Fruit fly (Drosophila melanogaster) whole organism, embryonic: Measurements from ENCODE around the gene Drsl4.

Source experiments
- Bdp1 ChIP-seq: fragments of 200-800 bp; sonication (Bioruptor generic); optimal IDR thresholded peaks from 3 replicates; lab custom pipeline; 2016; ENCODE audit warnings: missing biosample characterization, missing genetic modification characterization
- Blimp-1 ChIP-seq: fragments of 200-800 bp; sonication (Bioruptor generic); optimal IDR thresholded peaks from 3 replicates; lab custom pipeline; 2018; ENCODE audit warnings: missing biosample characterization, missing genetic modification characterization, mild to moderate bottlenecking, moderate library complexity, missing genetic modification reagents
- CG10979 ChIP-seq: fragments of 200-800 bp; sonication (Bioruptor generic); optimal IDR thresholded peaks from 2 replicates; lab custom pipeline; 2018; ENCODE audit warnings: missing biosample characterization, mild to moderate bottlenecking, missing genetic modification characterization, moderate library complexity
- CG12942 ChIP-seq: fragments of 200-800 bp; sonication (Bioruptor generic); optimal IDR thresholded peaks from 3 replicates; lab custom pipeline; 2016; ENCODE audit warnings: missing biosample characterization, missing genetic modification characterization
- CG13287 ChIP-seq: fragments of 200-800 bp; sonication (Bioruptor generic); IDR thresholded peaks from 2 replicates; pipeline ENCODE4 v1.3.6; 2022; ENCODE audit warnings: missing biosample characterization, missing genetic modification characterization; ENCODE audit not compliant: partially characterized antibody
- CG13296 ChIP-seq: fragments of 200-800 bp; sonication (Bioruptor generic); optimal IDR thresholded peaks from 3 replicates; lab custom pipeline; 2018; ENCODE audit warnings: missing biosample characterization, mild to moderate bottlenecking, missing genetic modification characterization
- CG18262 ChIP-seq: fragments of 200-800 bp; optimal IDR thresholded peaks from 3 replicates; lab custom pipeline; 2019; ENCODE audit warnings: missing biosample characterization, mild to moderate bottlenecking, missing genetic modification characterization, moderate library complexity
- CG2120 ChIP-seq: fragments of 200-800 bp; sonication (Bioruptor generic); optimal IDR thresholded peaks from 3 replicates; lab custom pipeline; 2016; ENCODE audit warnings: missing biosample characterization, missing genetic modification characterization
- CG2129 ChIP-seq: fragments of 200-800 bp; sonication (Bioruptor generic); IDR thresholded peaks from 2 replicates; pipeline ENCODE4 v1.3.6; 2022; ENCODE audit warnings: missing biosample characterization, missing genetic modification characterization; ENCODE audit not compliant: partially characterized antibody
- CG2199 ChIP-seq: fragments of 200-800 bp; sonication (Bioruptor generic); IDR thresholded peaks from 3 replicates; pipeline ENCODE4 v1.3.6; 2022; ENCODE audit warnings: missing biosample characterization, missing genetic modification characterization
- CG2712 ChIP-seq: fragments of 200-800 bp; optimal IDR thresholded peaks from 3 replicates; lab custom pipeline; 2019; ENCODE audit warnings: missing biosample characterization, mild to moderate bottlenecking, missing genetic modification characterization, moderate library complexity
- CG31441 ChIP-seq: fragments of 200-800 bp; sonication (Bioruptor generic); IDR thresholded peaks from 2 replicates; pipeline ENCODE4 v1.3.6; 2022; ENCODE audit warnings: missing biosample characterization, missing genetic modification characterization
- CG4360 ChIP-seq: fragments of 200-800 bp; sonication (Bioruptor generic); IDR thresholded peaks from 2 replicates; pipeline ENCODE4 v1.3.6; 2022; ENCODE audit warnings: missing biosample characterization, missing genetic modification characterization
- CG4424 ChIP-seq: fragments of 200-800 bp; sonication (Bioruptor generic); optimal IDR thresholded peaks from 3 replicates; lab custom pipeline; 2016; ENCODE audit warnings: missing biosample characterization, missing genetic modification characterization
- CG6254 ChIP-seq: fragments of 200-800 bp; sonication (Bioruptor generic); optimal IDR thresholded peaks from 3 replicates; lab custom pipeline; 2017; ENCODE audit warnings: mild to moderate bottlenecking, missing biosample characterization, missing genetic modification reagents, missing genetic modification characterization
- CG6689 ChIP-seq: fragments of 200-800 bp; sonication (Bioruptor generic); IDR thresholded peaks from 2 replicates; pipeline ENCODE4 v1.3.6; 2022; ENCODE audit warnings: missing biosample characterization, missing genetic modification characterization
- CG8089 ChIP-seq: fragments of 200-800 bp; sonication (Bioruptor generic); optimal IDR thresholded peaks from 3 replicates; lab custom pipeline; 2016; ENCODE audit warnings: missing biosample characterization, missing genetic modification characterization
- CG9727 ChIP-seq: fragments of 200-800 bp; sonication (Bioruptor generic); optimal IDR thresholded peaks from 3 replicates; lab custom pipeline; 2017; ENCODE audit warnings: missing biosample characterization, mild to moderate bottlenecking, missing genetic modification characterization
- D ChIP-seq, 2 experiments: fragments of 200-800 bp in 1 of 2; fragments of >200 bp in 1 of 2; sonication (Bioruptor generic) in 1 of 2; optimal IDR thresholded peaks; 2 replicates in 1 of 2; 3 replicates in 1 of 2; lab custom pipeline; 2017; ENCODE audit warnings: mild to moderate bottlenecking in 1 of 2, missing biosample characterization in 1 of 2, missing genetic modification characterization in 1 of 2, missing genetic modification reagents in 1 of 2
- Dfd ChIP-seq, 2 experiments: fragments of >200 bp; optimal IDR thresholded peaks; 2 replicates each; lab custom pipeline; 2017; ENCODE audit warnings: missing biosample characterization in 2 of 2, missing genetic modification characterization in 2 of 2
- Drgx ChIP-seq: fragments of 200-800 bp; sonication (Bioruptor generic); IDR thresholded peaks from 2 replicates; pipeline ENCODE4 v1.3.6; 2022; ENCODE audit warnings: missing biosample characterization, missing genetic modification characterization
- Elba2 ChIP-seq: fragments of 200-800 bp; sonication (Bioruptor generic); optimal IDR thresholded peaks from 3 replicates; lab custom pipeline; 2016; ENCODE audit warnings: missing biosample characterization, missing genetic modification characterization
- Fer3 ChIP-seq: fragments of 200-800 bp; sonication (Bioruptor generic); optimal IDR thresholded peaks from 2 replicates; lab custom pipeline; 2018; ENCODE audit warnings: missing biosample characterization, mild to moderate bottlenecking, missing genetic modification characterization, moderate library complexity
- Hsf ChIP-seq: fragments of 200-800 bp; sonication (Bioruptor generic); optimal IDR thresholded peaks from 3 replicates; lab custom pipeline; 2016; ENCODE audit warnings: missing biosample characterization, missing genetic modification characterization
- PHDP ChIP-seq: fragments of 200-800 bp; sonication (Bioruptor generic); optimal IDR thresholded peaks from 3 replicates; lab custom pipeline; 2018; ENCODE audit warnings: missing biosample characterization, mild to moderate bottlenecking, missing genetic modification characterization, moderate library complexity
- Scr ChIP-seq: fragments of 200-800 bp; sonication (Bioruptor generic); IDR thresholded peaks from 2 replicates; pipeline ENCODE4 v1.3.6; 2022; ENCODE audit warnings: missing biosample characterization, missing genetic modification characterization; ENCODE audit not compliant: partially characterized antibody
- Sox102F ChIP-seq: fragments of 200-800 bp; sonication (Bioruptor generic); optimal IDR thresholded peaks from 2 replicates; lab custom pipeline; 2018; ENCODE audit warnings: missing biosample characterization, mild to moderate bottlenecking, missing genetic modification characterization, moderate library complexity
- Ssrp ChIP-seq: fragments of 200-800 bp; sonication (Bioruptor generic); optimal IDR thresholded peaks from 2 replicates; lab custom pipeline; 2018; ENCODE audit warnings: missing biosample characterization, mild to moderate bottlenecking, missing genetic modification characterization, moderate library complexity
- bsh ChIP-seq, 2 experiments: fragments of 200-800 bp; sonication (Bioruptor generic); optimal IDR thresholded peaks; 2 replicates each; lab custom pipeline; 2017 to 2018; ENCODE audit warnings: mild to moderate bottlenecking in 2 of 2, missing biosample characterization in 2 of 2, missing genetic modification characterization in 2 of 2, moderate library complexity in 1 of 2
- chinmo ChIP-seq: fragments of 200-800 bp; sonication (Bioruptor generic); IDR thresholded peaks from 4 replicates; pipeline ENCODE4 v1.3.6; 2022; ENCODE audit warnings: missing biosample characterization, missing genetic modification characterization; ENCODE audit not compliant: partially characterized antibody
- croc ChIP-seq: fragments of 200-800 bp; sonication (Bioruptor generic); conservative IDR thresholded peaks from 3 replicates; pipeline ENCODE4 v1.3.6; 2022; ENCODE audit warnings: missing biosample characterization, missing genetic modification characterization
- disco-r ChIP-seq: fragments of 200-800 bp; sonication (Bioruptor generic); optimal IDR thresholded peaks from 2 replicates; lab custom pipeline; 2016; ENCODE audit warnings: missing biosample characterization, missing genetic modification characterization
- dmrt11E ChIP-seq: fragments of 200-800 bp; sonication (Bioruptor generic); optimal IDR thresholded peaks from 3 replicates; lab custom pipeline; 2018; ENCODE audit warnings: missing biosample characterization, mild to moderate bottlenecking, missing genetic modification characterization, moderate library complexity
- fd96Cb ChIP-seq: fragments of 200-800 bp; sonication (Bioruptor generic); optimal IDR thresholded peaks from 2 replicates; lab custom pipeline; 2018; ENCODE audit warnings: missing biosample characterization, mild to moderate bottlenecking, missing genetic modification characterization, moderate library complexity
- gem ChIP-seq: fragments of 200-800 bp; sonication (Bioruptor generic); optimal IDR thresholded peaks from 2 replicates; lab custom pipeline; 2019; ENCODE audit warnings: missing biosample characterization, mild to moderate bottlenecking, missing genetic modification characterization, moderate library complexity
- gsb-n ChIP-seq: fragments of 200-800 bp; sonication (Bioruptor generic); optimal IDR thresholded peaks from 3 replicates; lab custom pipeline; 2018; ENCODE audit warnings: missing biosample characterization, mild to moderate bottlenecking, missing genetic modification characterization
- lbe ChIP-seq: fragments of 200-800 bp; sonication (Bioruptor generic); optimal IDR thresholded peaks from 2 replicates; lab custom pipeline; 2016; ENCODE audit warnings: missing biosample characterization, mild to moderate bottlenecking, missing genetic modification characterization
- mld ChIP-seq: fragments of 200-800 bp; sonication (Bioruptor generic); IDR thresholded peaks from 3 replicates; pipeline ENCODE4 v1.3.6; 2022; ENCODE audit warnings: missing biosample characterization, missing genetic modification characterization; ENCODE audit not compliant: partially characterized antibody
- pros ChIP-seq: fragments of 200-800 bp; sonication (Bioruptor generic); optimal IDR thresholded peaks from 3 replicates; lab custom pipeline; 2019; ENCODE audit warnings: missing biosample characterization, mild to moderate bottlenecking, missing genetic modification characterization, moderate library complexity
- row ChIP-seq: fragments of 200-800 bp; sonication (Bioruptor generic); IDR thresholded peaks from 3 replicates; pipeline ENCODE4 v1.3.6; 2022; ENCODE audit warnings: missing biosample characterization, missing genetic modification characterization
- slp2 ChIP-seq: fragments of 200-800 bp; sonication (Bioruptor generic); optimal IDR thresholded peaks from 2 replicates; lab custom pipeline; 2016; ENCODE audit warnings: missing biosample characterization, missing genetic modification characterization
- sob ChIP-seq: fragments of 200-800 bp; sonication (Bioruptor generic); IDR thresholded peaks from 2 replicates; pipeline ENCODE4 v1.3.6; 2022; ENCODE audit warnings: missing biosample characterization, missing genetic modification characterization
- tna ChIP-seq: fragments of 200-800 bp; sonication (Bioruptor generic); IDR thresholded peaks from 2 replicates; pipeline ENCODE4 v1.3.6; 2022; ENCODE audit warnings: missing biosample characterization, missing genetic modification characterization; ENCODE audit not compliant: partially characterized antibody
- vvl ChIP-seq: fragments of 200-800 bp; sonication (Bioruptor generic); IDR thresholded peaks from 2 replicates; pipeline ENCODE4 v1.3.6; 2022; ENCODE audit warnings: missing biosample characterization, missing genetic modification characterization

The Drsl4 gene

DNA sequence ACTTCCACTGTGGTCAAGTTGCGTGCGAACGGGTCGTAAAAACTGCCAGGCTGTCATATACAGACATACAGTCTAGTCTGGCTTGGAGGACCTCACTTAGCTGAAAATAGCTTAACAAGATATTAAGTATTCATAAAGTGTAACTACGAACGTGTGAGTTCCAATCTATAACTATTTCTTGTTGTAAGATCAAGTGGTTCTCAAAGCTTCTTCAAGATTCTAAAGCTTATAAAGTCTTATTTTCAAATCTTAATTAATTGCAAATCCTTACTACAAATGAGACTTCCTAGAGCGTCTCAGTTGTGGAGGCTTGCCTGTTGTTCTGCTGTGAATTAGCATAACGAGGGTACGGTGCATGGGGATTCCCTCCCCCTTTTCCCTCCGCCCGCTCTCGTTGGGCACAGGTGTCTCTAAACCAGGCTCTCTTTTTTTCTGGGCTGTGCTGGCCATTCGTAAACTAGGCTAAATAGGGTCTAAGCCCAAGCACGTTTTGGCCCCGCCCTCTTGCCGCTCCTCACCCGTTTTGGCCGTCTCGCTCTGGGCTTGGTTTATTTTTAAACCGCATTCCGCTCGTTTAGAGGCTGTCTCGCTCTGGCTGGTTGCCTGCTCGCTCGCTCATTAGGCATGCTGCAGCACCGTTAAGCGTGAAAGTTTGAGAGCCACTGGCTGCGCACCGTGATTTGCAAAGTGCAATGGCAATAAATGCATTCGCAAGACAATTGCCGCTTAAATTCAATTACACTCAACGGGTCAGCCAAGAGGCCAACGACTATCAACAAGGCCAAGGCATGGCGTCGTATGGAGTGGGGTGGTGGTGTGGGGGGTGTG lies 22.8 kb downstream of the Drsl4 start (continued):
- TF ChIP-seq CG2129 (GFP tag; lab: Robert Waterston, UW) (no peak), tna (peak; percentile 15; the same call in 1 of the 2 replicates), vvl (0 out of 2 replicates have a peak, but pooled peaks have one; percentile 7), CG2120 (GFP tag; lab: Kevin White, UChicago) (no peak), chinmo (peak; percentile 77; the same call in 2 of the 4 replicates), CG4360 (GFP tag; lab: Robert Waterston, UW) (peak; percentile 19; the same call in 1 of the 2 replicates)

DNA sequence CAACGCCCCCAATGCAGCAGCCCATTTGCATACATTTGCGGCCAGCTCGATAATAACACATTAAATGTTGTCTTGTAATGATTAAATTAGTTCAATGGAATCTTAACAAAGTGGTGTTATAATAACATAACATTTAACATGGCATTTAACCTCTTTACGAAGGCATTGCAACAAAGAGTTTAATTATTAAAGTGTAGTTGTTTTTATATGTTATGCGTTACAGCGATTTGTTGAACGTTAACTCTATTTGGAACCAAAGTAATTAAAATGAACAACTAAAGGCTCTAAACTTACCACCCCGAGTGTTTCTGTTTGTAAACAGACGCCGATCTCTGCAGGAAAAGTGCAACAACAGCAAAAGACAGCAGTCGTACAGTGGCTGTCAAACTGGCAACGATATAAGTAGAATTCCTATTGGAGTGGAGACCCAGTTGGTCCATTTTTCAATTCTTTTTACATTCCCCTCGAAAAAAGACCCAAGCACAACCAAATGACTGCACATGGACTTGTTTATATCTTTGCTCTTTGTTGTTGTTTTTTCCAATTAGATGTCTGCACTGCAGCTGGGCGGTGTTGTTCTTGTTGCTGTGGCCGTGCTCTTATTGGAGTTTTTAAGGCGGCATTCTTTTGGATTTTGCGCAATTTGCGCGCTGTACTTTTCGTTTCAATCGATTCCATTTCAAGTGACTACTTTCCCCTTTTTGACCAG lies 23.6 kb downstream of the Drsl4 start:
- TF ChIP-seq CG6254 (GFP tag; lab: Kevin White, UChicago) (peak; percentile 27), CG6689 (GFP tag; lab: Robert Waterston, UW) (0 out of 2 replicates have a peak, but pooled peaks have one; percentile 18), bsh (GFP tag; optimal IDR thresholded peaks at IDR 0.05; lab: Kevin White, UChicago) (peak; percentile 54 to 60), Dfd (GFP tag; optimal IDR thresholded peaks at IDR 0.05; lab: Kevin White, UChicago) (no peak), CG9727 (GFP tag; lab: Kevin White, UChicago) (peak; percentile 11), disco-r (GFP tag; lab: Kevin White, UChicago) (no peak), CG18262 (tag; lab: Kevin White, UChicago) (peak; percentile 48), PHDP (tag; lab: Kevin White, UChicago) (peak; percentile 6), CG2199 (GFP tag; lab: Robert Waterston, UW) (0 out of 3 replicates have a peak, but pooled peaks have one; percentile 41), Ssrp (tag; lab: Kevin White, UChicago) (peak; percentile 39), fd96Cb (tag; lab: Kevin White, UChicago) (peak; percentile 2), CG4360 (GFP tag; lab: Robert Waterston, UW) (peak; percentile 92), lbe (no peak), dmrt11E (tag; lab: Kevin White, UChicago) (peak; percentile 30), croc (GFP tag; lab: Robert Waterston, UW) (peak; percentile 23; the same call in 1 of the 3 replicates), pros (GFP tag; lab: Kevin White, UChicago) (no peak), Fer3 (tag; lab: Kevin White, UChicago) (no peak), Drgx (GFP tag; lab: Robert Waterston, UW) (peak; percentile 75), CG10979 (tag; lab: Kevin White, UChicago) (peak; percentile 36), Elba2 (GFP tag; lab: Kevin White, UChicago) (peak; percentile 91), slp2 (GFP tag; lab: Kevin White, UChicago) (no peak), Bdp1 (GFP tag; lab: Kevin White, UChicago) (no peak), sob (GFP tag; lab: Robert Waterston, UW) (no peak), D (optimal IDR thresholded peaks at IDR 0.05; lab: Kevin White, UChicago) (no peak), D (GFP tag; optimal IDR thresholded peaks at IDR 0.05; lab: Kevin White, UChicago) (peak; percentile 17), CG12942 (GFP tag; lab: Kevin White, UChicago) (no peak), CG13296 (GFP tag; lab: Kevin White, UChicago) (no peak), mld (GFP tag; lab: Robert Waterston, UW) (no peak), Blimp-1 (GFP tag; lab: Kevin White, UChicago) (peak; percentile 34), gem (tag; lab: Kevin White, UChicago) (peak; percentile 25), Hsf (GFP tag; lab: Kevin White, UChicago) (no peak), CG2712 (peak; percentile 30), CG8089 (GFP tag; lab: Kevin White, UChicago) (no peak), Sox102F (GFP tag; lab: Kevin White, UChicago) (peak; percentile 9), CG4424 (peak; percentile 7), CG13287 (no peak), Scr (no peak), row (no peak), CG31441 (GFP tag; lab: Robert Waterston, UW) (peak; percentile 8; the same call in 1 of the 2 replicates), gsb-n (tag; lab: Kevin White, UChicago) (no peak)
